Worm (Caenorhabditis elegans) whole organism, late embryonic: ENCODE data around the gene C06E2.2.

Experiments
- F13H6.1 ChIP-seq: sonication (generic microtip); optimal IDR thresholded peaks from 2 replicates; lab custom pipeline; 2016; ENCODE audit warnings: missing genetic modification characterization, missing compliant biosample characterization
- ceh-24 ChIP-seq: sonication (generic microtip); optimal IDR thresholded peaks from 2 replicates; lab custom pipeline; 2016; ENCODE audit warnings: mild to moderate bottlenecking, missing genetic modification characterization, missing compliant biosample characterization
- ceh-45 ChIP-seq: fragments of 200-800 bp; sonication (Bioruptor generic); IDR thresholded peaks from 2 replicates; pipeline ENCODE4 v1.3.6; 2022; ENCODE audit warnings: missing genetic modification reagents, missing genetic modification characterization, missing compliant biosample characterization
- ceh-9 ChIP-seq: sonication (generic microtip); optimal IDR thresholded peaks from 2 replicates; lab custom pipeline; 2016; ENCODE audit warnings: mild to moderate bottlenecking, missing genetic modification characterization, inconsistent platforms, missing compliant biosample characterization
- elt-4 ChIP-seq: sonication (generic microtip); optimal IDR thresholded peaks from 2 replicates; lab custom pipeline; 2016; ENCODE audit warnings: missing genetic modification characterization, missing compliant biosample characterization
- nfya-1 ChIP-seq: sonication (generic microtip); optimal IDR thresholded peaks from 2 replicates; lab custom pipeline; 2017; ENCODE audit warnings: missing genetic modification characterization, mild to moderate bottlenecking, missing compliant biosample characterization, antibody characterized with exemption, moderate library complexity
- nhr-11 ChIP-seq: fragments of 150-350 bp; optimal IDR thresholded peaks from 2 replicates; lab custom pipeline; 2014; ENCODE audit warnings: missing biosample characterization, missing genetic modification characterization
- pqm-1 ChIP-seq: sonication (generic microtip); optimal IDR thresholded peaks from 2 replicates; lab custom pipeline; 2016; ENCODE audit warnings: missing genetic modification characterization, missing compliant biosample characterization
- rnt-1 ChIP-seq: sonication (generic microtip); optimal IDR thresholded peaks from 2 replicates; lab custom pipeline; 2016; ENCODE audit warnings: missing genetic modification characterization, missing compliant biosample characterization
- zip-5 ChIP-seq: sonication (generic microtip); optimal IDR thresholded peaks from 2 replicates; lab custom pipeline; 2016; ENCODE audit warnings: missing genetic modification characterization, missing compliant biosample characterization

DNA sequence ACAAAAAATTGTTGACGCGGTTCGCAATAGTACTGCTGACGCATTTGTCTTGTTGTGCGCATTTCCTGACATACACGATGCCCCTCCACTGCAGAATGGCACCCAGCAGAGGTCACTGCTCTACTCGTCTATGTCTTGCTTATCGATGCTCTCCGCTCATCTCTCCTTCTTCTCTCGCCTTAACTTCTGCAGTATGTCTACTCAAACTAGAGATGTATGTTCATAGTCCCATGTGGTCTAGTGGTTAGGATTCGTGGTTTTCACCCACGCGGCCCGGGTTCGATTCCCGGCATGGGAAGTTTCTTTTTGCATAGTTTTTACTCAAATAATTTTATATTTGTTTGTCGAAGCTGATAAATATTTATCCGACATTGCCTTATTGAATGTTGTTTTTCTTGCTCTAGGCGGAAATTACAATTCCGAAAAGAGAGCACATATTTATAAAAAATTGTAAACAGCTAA, 43.5 kb upstream of the C06E2.2 start, which contains the start of gene C28G1.2:
- TF ChIP-seq F13H6.1 (tag; lab: Kevin White, UChicago) (peak; percentile 94), nfya-1 (tag; lab: Kevin White, UChicago) (peak; percentile 89), ceh-45 (peak; percentile 94), rnt-1 (peak; percentile 96), ceh-9 (peak; percentile 87), ceh-24 (peak; percentile 79), pqm-1 (peak; percentile 85), elt-4 (tag; lab: Kevin White, UChicago) (peak; percentile 90), nhr-11 (tag; lab: Kevin White, UChicago) (no peak), zip-5 (peak; percentile 80)
